Fruit fly (Drosophila melanogaster) whole organism, embryonic: ENCODE data around the gene Rilpl.

ENCODE experiments used
- Adf1 ChIP-seq: fragments of 200-800 bp; sonication (Bioruptor generic); IDR thresholded peaks from 2 replicates; pipeline ENCODE4 v1.3.6; 2022; ENCODE audit warnings: missing biosample characterization, missing genetic modification characterization
- CG10267 ChIP-seq: fragments of 200-800 bp; sonication (Bioruptor generic); optimal IDR thresholded peaks from 2 replicates; lab custom pipeline; 2018; ENCODE audit warnings: missing biosample characterization, mild to moderate bottlenecking, missing genetic modification characterization, moderate library complexity
- CG11560 ChIP-seq: fragments of 200-800 bp; sonication (Bioruptor generic); IDR thresholded peaks from 3 replicates; pipeline ENCODE4 v1.3.6; 2022; ENCODE audit warnings: missing biosample characterization, missing genetic modification characterization
- CG11696 ChIP-seq: fragments of 200-800 bp; sonication (Bioruptor generic); IDR thresholded peaks from 2 replicates; pipeline ENCODE4 v1.3.6; 2022; ENCODE audit warnings: missing biosample characterization, missing genetic modification characterization
- CG12155 ChIP-seq: fragments of 200-800 bp; sonication (Bioruptor generic); optimal IDR thresholded peaks from 3 replicates; lab custom pipeline; 2016; ENCODE audit warnings: missing biosample characterization, missing genetic modification characterization
- CG12299 ChIP-seq: fragments of 200-800 bp; sonication (Bioruptor generic); optimal IDR thresholded peaks from 2 replicates; lab custom pipeline; 2018; ENCODE audit warnings: missing biosample characterization, mild to moderate bottlenecking, missing genetic modification characterization
- CG12659 ChIP-seq: fragments of 200-800 bp; sonication (Bioruptor generic); optimal IDR thresholded peaks from 3 replicates; lab custom pipeline; 2017; ENCODE audit warnings: mild to moderate bottlenecking, missing biosample characterization, missing genetic modification reagents, missing genetic modification characterization
- CG13287 ChIP-seq: fragments of 200-800 bp; sonication (Bioruptor generic); IDR thresholded peaks from 2 replicates; pipeline ENCODE4 v1.3.6; 2022; ENCODE audit warnings: missing biosample characterization, missing genetic modification characterization; ENCODE audit not compliant: partially characterized antibody
- CG14965 ChIP-seq: fragments of 200-800 bp; sonication (Bioruptor generic); optimal IDR thresholded peaks from 2 replicates; lab custom pipeline; 2016; ENCODE audit warnings: missing biosample characterization, missing genetic modification characterization, borderline replicate concordance
- CG1529 ChIP-seq: fragments of 200-800 bp; sonication (Bioruptor generic); optimal IDR thresholded peaks from 3 replicates; lab custom pipeline; 2018; ENCODE audit warnings: missing biosample characterization, missing genetic modification characterization
- CG16813 ChIP-seq: fragments of 200-800 bp; sonication (Bioruptor generic); IDR thresholded peaks from 3 replicates; pipeline ENCODE4 v1.3.6; 2022; ENCODE audit warnings: missing biosample characterization, missing genetic modification characterization; ENCODE audit not compliant: partially characterized antibody
- CG16863 ChIP-seq: fragments of 200-800 bp; sonication (Bioruptor generic); optimal IDR thresholded peaks from 3 replicates; lab custom pipeline; 2016; ENCODE audit warnings: missing biosample characterization, missing genetic modification characterization
- CG17802 ChIP-seq: fragments of 200-800 bp; sonication (Bioruptor generic); optimal IDR thresholded peaks from 2 replicates; lab custom pipeline; 2018; ENCODE audit warnings: missing biosample characterization, mild to moderate bottlenecking, missing genetic modification characterization, moderate library complexity
- CG2202 ChIP-seq: fragments of 200-800 bp; sonication (Bioruptor generic); optimal IDR thresholded peaks from 2 replicates; lab custom pipeline; 2018; ENCODE audit warnings: missing biosample characterization, mild to moderate bottlenecking, missing genetic modification characterization
- CG30020 ChIP-seq: fragments of 200-800 bp; optimal IDR thresholded peaks from 2 replicates; lab custom pipeline; 2019; ENCODE audit warnings: missing biosample characterization, mild to moderate bottlenecking, missing genetic modification characterization, moderate library complexity
- CG31441 ChIP-seq: fragments of 200-800 bp; sonication (Bioruptor generic); IDR thresholded peaks from 2 replicates; pipeline ENCODE4 v1.3.6; 2022; ENCODE audit warnings: missing biosample characterization, missing genetic modification characterization
- CG32767 ChIP-seq: fragments of 200-800 bp; sonication (Bioruptor generic); IDR thresholded peaks from 2 replicates; pipeline ENCODE4 v1.3.6; 2022; ENCODE audit warnings: missing biosample characterization, missing genetic modification characterization
- CG34376 ChIP-seq: fragments of 200-800 bp; sonication (Bioruptor generic); optimal IDR thresholded peaks from 2 replicates; lab custom pipeline; 2018; ENCODE audit warnings: missing biosample characterization, mild to moderate bottlenecking, missing genetic modification characterization
- CG3838 ChIP-seq: fragments of 200-800 bp; sonication (Bioruptor generic); optimal IDR thresholded peaks from 3 replicates; lab custom pipeline; 2016; ENCODE audit warnings: missing biosample characterization, missing genetic modification characterization
- CG4328 ChIP-seq: fragments of 200-800 bp; sonication (Bioruptor generic); optimal IDR thresholded peaks from 3 replicates; lab custom pipeline; 2017; ENCODE audit warnings: missing biosample characterization, missing genetic modification reagents, missing genetic modification characterization
- CG7372 ChIP-seq: fragments of 200-800 bp; sonication (Bioruptor generic); IDR thresholded peaks from 2 replicates; pipeline ENCODE4 v1.3.6; 2022; ENCODE audit warnings: missing biosample characterization, missing genetic modification characterization
- CG8089 ChIP-seq: fragments of 200-800 bp; sonication (Bioruptor generic); optimal IDR thresholded peaks from 3 replicates; lab custom pipeline; 2016; ENCODE audit warnings: missing biosample characterization, missing genetic modification characterization
- CG8765 ChIP-seq: fragments of 200-800 bp; sonication (Bioruptor generic); IDR thresholded peaks from 2 replicates; pipeline ENCODE4 v1.3.6; 2022; ENCODE audit warnings: missing biosample characterization, missing genetic modification characterization
- CG8944 ChIP-seq: fragments of 200-800 bp; sonication (Bioruptor generic); optimal IDR thresholded peaks from 3 replicates; lab custom pipeline; 2016; ENCODE audit warnings: missing biosample characterization, missing genetic modification characterization
- HLH4C ChIP-seq: fragments of 200-800 bp; sonication (Bioruptor generic); IDR thresholded peaks from 3 replicates; pipeline ENCODE4 v1.3.6; 2022; ENCODE audit warnings: missing biosample characterization, missing genetic modification characterization; ENCODE audit not compliant: partially characterized antibody
- Lhr ChIP-seq: fragments of 200-800 bp; sonication (Bioruptor generic); optimal IDR thresholded peaks from 3 replicates; lab custom pipeline; 2017; ENCODE audit warnings: mild to moderate bottlenecking, missing biosample characterization, missing genetic modification reagents, missing genetic modification characterization
- MBD-R2 ChIP-seq: fragments of 200-800 bp; sonication (Bioruptor generic); IDR thresholded peaks from 2 replicates; pipeline ENCODE4 v1.3.6; 2022; ENCODE audit warnings: missing biosample characterization, missing genetic modification characterization
- MESR4 ChIP-seq: fragments of 200-800 bp; sonication (Bioruptor generic); optimal IDR thresholded peaks from 2 replicates; lab custom pipeline; 2018; ENCODE audit warnings: missing biosample characterization, mild to moderate bottlenecking, missing genetic modification characterization, moderate library complexity
- Meics ChIP-seq: fragments of 200-800 bp; sonication (Bioruptor generic); optimal IDR thresholded peaks from 2 replicates; lab custom pipeline; 2017; ENCODE audit warnings: missing biosample characterization, mild to moderate bottlenecking, missing genetic modification characterization
- Rx ChIP-seq: fragments of 200-800 bp; sonication (Bioruptor generic); IDR thresholded peaks from 2 replicates; pipeline ENCODE4 v1.3.6; 2022; ENCODE audit warnings: missing biosample characterization, missing genetic modification characterization
- Taf1 ChIP-seq: fragments of 200-800 bp; sonication (Bioruptor generic); IDR thresholded peaks from 2 replicates; pipeline ENCODE4 v1.3.6; 2022; ENCODE audit warnings: missing biosample characterization, missing genetic modification characterization
- YL-1 ChIP-seq: fragments of 200-800 bp; sonication (Bioruptor generic); optimal IDR thresholded peaks from 3 replicates; lab custom pipeline; 2017; ENCODE audit warnings: missing biosample characterization, mild to moderate bottlenecking, missing genetic modification characterization
- abd-A ChIP-seq: fragments of 200-800 bp; sonication (Bioruptor generic); optimal IDR thresholded peaks from 3 replicates; lab custom pipeline; 2019; ENCODE audit warnings: missing biosample characterization, mild to moderate bottlenecking, missing genetic modification characterization, moderate library complexity
- az2 ChIP-seq: fragments of 200-800 bp; sonication (Bioruptor generic); optimal IDR thresholded peaks from 3 replicates; lab custom pipeline; 2016; ENCODE audit warnings: missing biosample characterization, missing genetic modification characterization
- da ChIP-seq: fragments of 200-800 bp; sonication (Bioruptor generic); optimal IDR thresholded peaks from 2 replicates; lab custom pipeline; 2016; ENCODE audit warnings: missing biosample characterization, missing genetic modification characterization
- fd96Cb ChIP-seq: fragments of 200-800 bp; sonication (Bioruptor generic); optimal IDR thresholded peaks from 2 replicates; lab custom pipeline; 2018; ENCODE audit warnings: missing biosample characterization, mild to moderate bottlenecking, missing genetic modification characterization, moderate library complexity
- fu2 ChIP-seq: fragments of 200-800 bp; sonication (Bioruptor generic); optimal IDR thresholded peaks from 2 replicates; lab custom pipeline; 2016; ENCODE audit warnings: missing biosample characterization, missing genetic modification characterization
- gem ChIP-seq: fragments of 200-800 bp; sonication (Bioruptor generic); optimal IDR thresholded peaks from 2 replicates; lab custom pipeline; 2019; ENCODE audit warnings: missing biosample characterization, mild to moderate bottlenecking, missing genetic modification characterization, moderate library complexity
- insv ChIP-seq, 2 experiments: fragments of 200-800 bp; sonication (Bioruptor generic); optimal IDR thresholded peaks; 3 replicates each; lab custom pipeline; 2016 to 2018; ENCODE audit warnings: missing biosample characterization in 2 of 2, missing genetic modification characterization in 2 of 2
- ken ChIP-seq: fragments of 200-800 bp; sonication (Bioruptor generic); IDR thresholded peaks from 3 replicates; pipeline ENCODE4 v1.3.6; 2022; ENCODE audit warnings: missing biosample characterization, missing genetic modification characterization
- lab ChIP-seq: fragments of 200-800 bp; sonication (Bioruptor generic); optimal IDR thresholded peaks from 3 replicates; lab custom pipeline; 2017; ENCODE audit warnings: missing biosample characterization, missing genetic modification characterization, mild to moderate bottlenecking, moderate library complexity, missing genetic modification reagents
- lola ChIP-seq, 3 experiments: fragments of >200 bp in 2 of 3; fragments of 200-800 bp in 1 of 3; sonication (Bioruptor generic) in 1 of 3; optimal IDR thresholded peaks; 2 replicates each; lab custom pipeline; 2017 to 2019; ENCODE audit warnings: missing biosample characterization in 3 of 3, missing genetic modification characterization in 3 of 3, mild to moderate bottlenecking in 1 of 3, moderate library complexity in 1 of 3
- peb ChIP-seq: fragments of 200-800 bp; sonication (Bioruptor generic); IDR thresholded peaks from 2 replicates; pipeline ENCODE4 v1.3.6; 2022; ENCODE audit warnings: missing biosample characterization, missing genetic modification characterization
- pfk ChIP-seq: fragments of 200-800 bp; sonication (Bioruptor generic); optimal IDR thresholded peaks from 2 replicates; lab custom pipeline; 2018; ENCODE audit warnings: missing biosample characterization, mild to moderate bottlenecking, missing genetic modification characterization, moderate library complexity
- pzg ChIP-seq: fragments of 200-800 bp; sonication (Bioruptor generic); optimal IDR thresholded peaks from 3 replicates; lab custom pipeline; 2018; ENCODE audit warnings: missing biosample characterization, mild to moderate bottlenecking, missing genetic modification characterization, moderate library complexity
- tll ChIP-seq, 2 experiments: fragments of 200-800 bp in 1 of 2; fragments of >200 bp in 1 of 2; sonication (Bioruptor generic) in 1 of 2; optimal IDR thresholded peaks; 2 replicates each; lab custom pipeline; 2017 to 2019; ENCODE audit warnings: missing biosample characterization in 2 of 2, missing genetic modification characterization in 2 of 2, mild to moderate bottlenecking in 1 of 2, moderate library complexity in 1 of 2
- tx ChIP-seq: fragments of 200-800 bp; sonication (Bioruptor generic); optimal IDR thresholded peaks from 2 replicates; lab custom pipeline; 2016; ENCODE audit warnings: missing biosample characterization, missing genetic modification characterization
- vvl ChIP-seq: fragments of 200-800 bp; sonication (Bioruptor generic); IDR thresholded peaks from 2 replicates; pipeline ENCODE4 v1.3.6; 2022; ENCODE audit warnings: missing biosample characterization, missing genetic modification characterization

Gene Rilpl

DNA sequence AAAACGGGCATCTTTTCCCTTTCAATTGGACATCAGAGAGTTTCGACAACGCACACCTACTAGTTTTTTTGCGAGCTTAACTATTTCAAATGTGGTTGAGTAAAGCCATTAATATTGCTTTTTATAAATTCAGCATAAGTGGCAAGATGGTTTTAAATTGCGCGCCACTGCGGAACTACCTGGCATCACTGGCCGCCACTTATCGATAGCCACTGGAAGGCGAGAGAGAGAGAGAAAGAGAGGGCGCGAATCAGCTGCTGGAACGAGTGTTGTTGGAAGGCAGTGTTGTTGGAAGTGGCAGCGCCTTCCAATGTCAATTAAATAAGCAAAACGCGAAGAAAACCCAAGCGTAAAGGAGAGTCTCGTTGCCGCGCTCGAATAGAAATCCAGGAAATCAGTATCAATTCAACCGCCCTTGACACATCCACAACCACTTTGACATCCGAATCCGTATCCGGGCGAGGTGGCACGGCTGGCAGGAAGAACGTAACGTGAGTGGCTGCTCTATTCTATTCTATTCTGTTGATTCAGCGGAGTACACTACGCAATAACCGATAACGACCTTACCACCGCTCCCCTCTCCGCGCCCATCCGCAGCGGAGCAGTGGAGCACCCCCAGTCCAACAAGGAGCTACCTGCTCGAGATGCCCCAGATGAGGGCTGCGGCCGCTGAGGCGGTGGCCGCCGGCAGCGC is 17.4 kb upstream of the Rilpl start, which contains the start of gene AMPKalpha (continued):
- no peak for TF ChIP-seq Taf1 (GFP tag; lab: Robert Waterston, UW)
- TF ChIP-seq ken (GFP tag; lab: Robert Waterston, UW): no peak
- no peak for TF ChIP-seq CG14965 (GFP tag; lab: Kevin White, UChicago)
- TF ChIP-seq da: no peak
- no peak for TF ChIP-seq CG30020 (tag; lab: Kevin White, UChicago)
- TF ChIP-seq MBD-R2 (GFP tag; lab: Robert Waterston, UW): peak; percentile 31; the same call in 1 of the 2 replicates
- TF ChIP-seq CG32767 (GFP tag; lab: Robert Waterston, UW): no peak
- no peak for TF ChIP-seq CG12299 (tag; lab: Kevin White, UChicago)
- no peak for TF ChIP-seq CG2202
- no peak for TF ChIP-seq CG12155 (GFP tag; lab: Kevin White, UChicago)
- peak; percentile 24 for TF ChIP-seq abd-A (tag; lab: Kevin White, UChicago)
- no peak for TF ChIP-seq CG8944 (GFP tag; lab: Kevin White, UChicago)
- TF ChIP-seq CG7372: no peak
- peak; percentile 19; the same call in 1 of the 2 replicates for TF ChIP-seq vvl (GFP tag; lab: Robert Waterston, UW)
- TF ChIP-seq CG11696 (GFP tag; lab: Robert Waterston, UW): no peak
- TF ChIP-seq Rx (GFP tag; lab: Robert Waterston, UW): no peak
- TF ChIP-seq CG16863: no peak
- TF ChIP-seq tll (GFP tag; optimal IDR thresholded peaks at IDR 0.05; lab: Kevin White, UChicago): no peak
- TF ChIP-seq YL-1 (GFP tag; lab: Kevin White, UChicago): peak; percentile 15
- TF ChIP-seq CG12659 (GFP tag; lab: Kevin White, UChicago): peak; percentile 7
- no peak for TF ChIP-seq insv (GFP tag; optimal IDR thresholded peaks at IDR 0.05; lab: Kevin White, UChicago)
- no peak for TF ChIP-seq CG1529 (GFP tag; lab: Kevin White, UChicago)
- TF ChIP-seq CG8765 (GFP tag; lab: Robert Waterston, UW): no peak
- no peak for TF ChIP-seq CG17802 (tag; lab: Kevin White, UChicago)
- TF ChIP-seq pzg (GFP tag; lab: Kevin White, UChicago): peak; percentile 78
- TF ChIP-seq fd96Cb (tag; lab: Kevin White, UChicago): no peak
- peak; percentile 55 for TF ChIP-seq CG13287 (GFP tag; lab: Robert Waterston, UW)
- TF ChIP-seq HLH4C (GFP tag; lab: Robert Waterston, UW): 0 out of 3 replicates have a peak, but pooled peaks have one; percentile 24
- TF ChIP-seq CG34376 (GFP tag; lab: Kevin White, UChicago): peak; percentile 44
- TF ChIP-seq Adf1 (GFP tag; lab: Robert Waterston, UW): peak; percentile 8; the same call in 1 of the 2 replicates
- peak; percentile 49 for TF ChIP-seq CG10267 (tag; lab: Kevin White, UChicago)
- TF ChIP-seq lola (GFP tag; optimal IDR thresholded peaks at IDR 0.05; lab: Kevin White, UChicago): no peak
- no peak for TF ChIP-seq peb

DNA sequence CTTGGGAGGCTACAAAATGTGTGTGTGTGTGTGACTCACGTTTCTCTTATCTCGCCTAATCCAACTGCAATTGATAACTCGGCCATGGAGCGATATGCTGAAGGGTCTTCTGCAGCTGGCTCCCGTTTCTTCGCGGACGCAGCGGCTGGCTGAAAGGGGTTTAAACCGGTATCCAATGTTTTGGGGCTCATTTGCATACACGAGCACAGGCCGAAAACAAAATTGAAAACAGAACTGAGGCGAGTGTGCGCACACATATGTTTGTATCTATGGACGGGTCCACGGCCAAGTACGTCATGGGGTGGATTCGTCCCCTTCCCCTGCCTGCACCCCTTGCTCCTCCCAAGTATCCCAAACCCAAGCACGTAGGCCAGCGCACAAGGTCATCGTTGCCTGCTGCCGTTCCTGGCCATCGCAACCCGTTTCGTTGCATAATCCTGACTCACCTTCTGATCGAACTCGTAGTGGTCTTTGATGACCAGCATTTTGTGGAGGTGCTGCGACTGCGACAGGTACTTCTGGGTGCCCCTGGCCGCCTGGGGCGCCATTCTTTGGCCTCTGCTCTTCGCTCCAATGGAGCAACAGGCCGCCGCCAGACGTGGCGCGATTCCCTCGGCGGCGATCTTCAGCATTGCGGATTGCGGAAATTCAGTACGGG is 13.0 kb upstream of the Rilpl start:
- TF ChIP-seq tx (GFP tag; lab: Kevin White, UChicago) (no peak), Lhr (GFP tag; lab: Kevin White, UChicago) (no peak), fu2 (GFP tag; lab: Kevin White, UChicago) (no peak), CG16813 (GFP tag; lab: Robert Waterston, UW) (no peak), CG4328 (GFP tag; lab: Kevin White, UChicago) (no peak), lab (GFP tag; lab: Kevin White, UChicago) (no peak), gem (no peak), Meics (no peak), CG11560 (no peak), CG31441 (GFP tag; lab: Robert Waterston, UW) (no peak), CG8089 (GFP tag; lab: Kevin White, UChicago) (no peak), CG7372 (no peak), tll (GFP tag; optimal IDR thresholded peaks at IDR 0.05; lab: Kevin White, UChicago) (no peak), CG3838 (GFP tag; lab: Kevin White, UChicago) (no peak), MESR4 (GFP tag; lab: Kevin White, UChicago) (peak; percentile 49), az2 (no peak), pfk (GFP tag; lab: Kevin White, UChicago) (no peak)
